Fruit fly (Drosophila melanogaster) whole organism, embryonic: Measurements from ENCODE around the gene Targ1.

Experiments
- Atf6 ChIP-seq: fragments of 200-800 bp; sonication (Bioruptor generic); IDR thresholded peaks from 2 replicates; pipeline ENCODE4 v1.3.6; 2022; ENCODE audit warnings: missing biosample characterization, missing genetic modification characterization
- Dfd ChIP-seq, 2 experiments: fragments of >200 bp; optimal IDR thresholded peaks; 2 replicates each; lab custom pipeline; 2017; ENCODE audit warnings: missing biosample characterization in 2 of 2, missing genetic modification characterization in 2 of 2
- NC2β ChIP-seq: fragments of 200-800 bp; sonication (Bioruptor generic); optimal IDR thresholded peaks from 2 replicates; lab custom pipeline; 2016; ENCODE audit warnings: missing biosample characterization, missing genetic modification characterization
- cato ChIP-seq: fragments of 200-800 bp; sonication (Bioruptor generic); optimal IDR thresholded peaks from 2 replicates; lab custom pipeline; 2016; ENCODE audit warnings: missing biosample characterization, missing genetic modification characterization, borderline replicate concordance
- crc ChIP-seq: fragments of 200-800 bp; sonication (Bioruptor generic); optimal IDR thresholded peaks from 2 replicates; lab custom pipeline; 2016; ENCODE audit warnings: missing biosample characterization, missing genetic modification characterization
- trh ChIP-seq: fragments of 200-800 bp; sonication (Bioruptor generic); optimal IDR thresholded peaks from 2 replicates; lab custom pipeline; 2016; ENCODE audit warnings: missing biosample characterization, missing genetic modification characterization

- TF ChIP-seq Dfd (GFP tag; optimal IDR thresholded peaks at IDR 0.05; lab: Kevin White, UChicago) (no peak), trh (GFP tag; lab: Kevin White, UChicago) (no peak), crc (GFP tag; lab: Kevin White, UChicago) (no peak), NC2β (peak; percentile 30), cato (no peak), Atf6 (GFP tag; lab: Robert Waterston, UW) (0 out of 2 replicates have a peak, but pooled peaks have one; percentile 9)
Measured at dm6 chr3L:21175531-21176271, 27.0 kb downstream of the Targ1 start.
